Worm (Caenorhabditis elegans) whole organism, young adult: ENCODE data around the gene bus-19.

Experiments
- B0336.3 ChIP-seq: fragments of 200-800 bp; sonication (Bioruptor generic); IDR thresholded peaks from 2 replicates; pipeline ENCODE4 v1.3.6; 2022; ENCODE audit warnings: missing genetic modification characterization, missing compliant biosample characterization
- C06A6.2 ChIP-seq: fragments of 200-800 bp; sonication (Bioruptor generic); conservative IDR thresholded peaks from 2 replicates; pipeline ENCODE4 v1.3.6; 2022; ENCODE audit warnings: missing genetic modification characterization, missing compliant biosample characterization
- D2030.7 ChIP-seq: fragments of 200-800 bp; sonication (Bioruptor generic); IDR thresholded peaks from 2 replicates; pipeline ENCODE4 v1.3.6; 2022; ENCODE audit warnings: missing genetic modification reagents, missing genetic modification characterization, missing compliant biosample characterization
- F22D6.2 ChIP-seq: sonication (generic microtip); optimal IDR thresholded peaks from 2 replicates; lab custom pipeline; 2016; ENCODE audit warnings: mild to moderate bottlenecking, missing genetic modification characterization, missing compliant biosample characterization
- F49E8.2 ChIP-seq: sonication (generic microtip); optimal IDR thresholded peaks from 3 replicates; lab custom pipeline; 2017; ENCODE audit warnings: missing genetic modification characterization, mild to moderate bottlenecking, missing compliant biosample characterization, antibody characterized with exemption, moderate library complexity; ENCODE audit not compliant: insufficient read depth
- F52B5.7 ChIP-seq: sonication (generic microtip); optimal IDR thresholded peaks from 2 replicates; lab custom pipeline; 2016; ENCODE audit warnings: mild to moderate bottlenecking, missing genetic modification characterization, missing compliant biosample characterization
- F55B11.4 ChIP-seq: sonication (generic microtip); optimal IDR thresholded peaks from 2 replicates; lab custom pipeline; 2016; ENCODE audit warnings: missing compliant biosample characterization, missing genetic modification characterization, borderline replicate concordance; ENCODE audit not compliant: insufficient read depth
- F57C9.4 ChIP-seq: sonication (generic microtip); optimal IDR thresholded peaks from 2 replicates; lab custom pipeline; 2017; ENCODE audit warnings: mild to moderate bottlenecking, missing genetic modification characterization, missing compliant biosample characterization
- T07F8.4 ChIP-seq: sonication (generic microtip); optimal IDR thresholded peaks from 2 replicates; lab custom pipeline; 2016; ENCODE audit warnings: mild to moderate bottlenecking, missing genetic modification characterization, moderate library complexity, missing compliant biosample characterization
- Y53F4B.3 ChIP-seq: fragments of 200-800 bp; sonication (Bioruptor generic); IDR thresholded peaks from 2 replicates; pipeline ENCODE4 v1.3.6; 2022; ENCODE audit warnings: missing genetic modification reagents, missing genetic modification characterization, missing compliant biosample characterization
- Y53G8AR.9 ChIP-seq: fragments of 200-800 bp; sonication (Bioruptor generic); conservative IDR thresholded peaks from 2 replicates; pipeline ENCODE4 v1.3.6; 2022; ENCODE audit warnings: missing genetic modification reagents, missing genetic modification characterization, missing compliant biosample characterization
- Y56A3A.18 ChIP-seq: fragments of 200-800 bp; sonication (Bioruptor generic); IDR thresholded peaks from 2 replicates; pipeline ENCODE4 v1.3.6; 2022; ENCODE audit warnings: missing genetic modification reagents, missing genetic modification characterization, missing compliant biosample characterization
- ZK185.1 ChIP-seq: sonication (generic microtip); optimal IDR thresholded peaks from 2 replicates; lab custom pipeline; 2016; ENCODE audit warnings: mild to moderate bottlenecking, missing genetic modification characterization, missing compliant biosample characterization; ENCODE audit not compliant: poor library complexity, severe bottlenecking
- aptf-2 ChIP-seq: fragments of 200-800 bp; sonication (Bioruptor generic); conservative IDR thresholded peaks from 2 replicates; pipeline ENCODE4 v1.3.6; 2022; ENCODE audit warnings: missing genetic modification reagents, missing genetic modification characterization, missing compliant biosample characterization
- aptf-3 ChIP-seq: fragments of 200-800 bp; sonication (Bioruptor generic); IDR thresholded peaks from 2 replicates; pipeline ENCODE4 v1.3.6; 2022; ENCODE audit warnings: missing genetic modification characterization, missing compliant biosample characterization
- atf-7 ChIP-seq: sonication (generic microtip); optimal IDR thresholded peaks from 2 replicates; lab custom pipeline; 2017; ENCODE audit warnings: mild to moderate bottlenecking, missing genetic modification characterization, missing compliant biosample characterization
- attf-3 ChIP-seq: fragments of 200-800 bp; sonication (Bioruptor generic); conservative IDR thresholded peaks from 2 replicates; pipeline ENCODE4 v1.3.6; 2022; ENCODE audit warnings: missing genetic modification reagents, missing genetic modification characterization, missing compliant biosample characterization
- attf-5 ChIP-seq: fragments of 200-800 bp; sonication (Bioruptor generic); optimal IDR thresholded peaks from 2 replicates; lab custom pipeline; 2018; ENCODE audit warnings: mild to moderate bottlenecking, missing genetic modification characterization, missing compliant biosample characterization
- bed-2 ChIP-seq: fragments of 200-800 bp; sonication (Bioruptor generic); IDR thresholded peaks from 2 replicates; pipeline ENCODE4 v1.3.6; 2022; ENCODE audit warnings: missing genetic modification reagents, missing genetic modification characterization, missing compliant biosample characterization
- cebp-1 ChIP-seq, 2 experiments: fragments of 200-800 bp in 1 of 2; sonication (Bioruptor generic) in 1 of 2; sonication (generic microtip) in 1 of 2; IDR thresholded peaks in 1 of 2; optimal IDR thresholded peaks in 1 of 2; 2 replicates each; pipeline versions ENCODE4 v1.3.6 to Lab custom; 2017 to 2022; ENCODE audit warnings: missing compliant biosample characterization in 2 of 2, missing genetic modification characterization in 2 of 2, mild to moderate bottlenecking in 1 of 2, missing genetic modification reagents in 1 of 2, moderate library complexity in 1 of 2
- die-1 ChIP-seq: sonication (generic microtip); optimal IDR thresholded peaks from 2 replicates; lab custom pipeline; 2016; ENCODE audit warnings: missing genotype, mild to moderate bottlenecking, missing genetic modification characterization, missing compliant biosample characterization
- egl-18 ChIP-seq: fragments of 200-800 bp; sonication (Bioruptor generic); IDR thresholded peaks from 2 replicates; pipeline ENCODE4 v1.3.6; 2022; ENCODE audit warnings: missing genetic modification reagents, missing genetic modification characterization, missing compliant biosample characterization
- ets-4 ChIP-seq: fragments of 200-800 bp; sonication (Bioruptor generic); optimal IDR thresholded peaks from 2 replicates; lab custom pipeline; 2018; ENCODE audit warnings: mild to moderate bottlenecking, missing genetic modification characterization, missing compliant biosample characterization
- fkh-3 ChIP-seq: sonication (generic microtip); optimal IDR thresholded peaks from 2 replicates; lab custom pipeline; 2016; ENCODE audit warnings: mild to moderate bottlenecking, missing genetic modification characterization, missing compliant biosample characterization
- him-1 ChIP-seq: sonication (generic microtip); optimal IDR thresholded peaks from 2 replicates; lab custom pipeline; 2016; ENCODE audit warnings: missing genotype, missing genetic modification reagents, missing genetic modification characterization, missing compliant biosample characterization
- hlh-12 ChIP-seq: sonication (generic microtip); optimal IDR thresholded peaks from 2 replicates; lab custom pipeline; 2016; ENCODE audit warnings: missing genetic modification characterization, missing compliant biosample characterization
- lin-35 ChIP-seq, 3 experiments: fragments of 150-350 bp in 2 of 3; sonication (generic microtip) in 1 of 3; optimal IDR thresholded peaks; 2 replicates each; lab custom pipeline; 2014 to 2018; ENCODE audit warnings: missing biosample characterization in 3 of 3, missing genetic modification characterization in 3 of 3, missing genetic modification reagents in 3 of 3
- lin-54 ChIP-seq: fragments of 200-800 bp; sonication (Bioruptor generic); optimal IDR thresholded peaks from 2 replicates; lab custom pipeline; 2018; ENCODE audit warnings: mild to moderate bottlenecking, missing genetic modification characterization, missing compliant biosample characterization
- madf-10 ChIP-seq: sonication (generic microtip); optimal IDR thresholded peaks from 2 replicates; lab custom pipeline; 2016; ENCODE audit warnings: mild to moderate bottlenecking, missing genetic modification characterization, missing compliant biosample characterization
- madf-6 ChIP-seq: fragments of 200-800 bp; sonication (Bioruptor generic); IDR thresholded peaks from 2 replicates; pipeline ENCODE4 v1.3.6; 2022; ENCODE audit warnings: missing genetic modification reagents, missing genetic modification characterization, missing compliant biosample characterization
- mcd-1 ChIP-seq: fragments of 200-800 bp; sonication (Bioruptor generic); IDR thresholded peaks from 2 replicates; pipeline ENCODE4 v1.3.6; 2022; ENCODE audit warnings: missing genetic modification reagents, missing genetic modification characterization, missing compliant biosample characterization
- nfya-2 ChIP-seq: fragments of 200-800 bp; sonication (Bioruptor generic); IDR thresholded peaks from 2 replicates; pipeline ENCODE4 v1.3.6; 2022; ENCODE audit warnings: missing genetic modification reagents, missing genetic modification characterization, missing compliant biosample characterization
- nhr-179 ChIP-seq: sonication (generic microtip); optimal IDR thresholded peaks from 2 replicates; lab custom pipeline; 2016; ENCODE audit warnings: mild to moderate bottlenecking, missing genetic modification characterization, missing compliant biosample characterization
- rpc-1 ChIP-seq, 2 experiments: fragments of 150-350 bp in 1 of 2; sonication (generic microtip) in 1 of 2; optimal IDR thresholded peaks; 2 replicates each; lab custom pipeline; 2014 to 2018; ENCODE audit warnings: missing biosample characterization in 1 of 2, missing genetic modification characterization in 1 of 2, missing genetic modification reagents in 1 of 2, missing genotype in 1 of 2
- snpc-1.3 ChIP-seq: sonication (generic microtip); optimal IDR thresholded peaks from 2 replicates; lab custom pipeline; 2017; ENCODE audit warnings: missing genetic modification characterization, mild to moderate bottlenecking, missing compliant biosample characterization, antibody characterized with exemption, moderate library complexity, missing genotype, missing genetic modification reagents; ENCODE audit not compliant: insufficient read depth
- snpc-3.4 ChIP-seq: sonication (generic microtip); optimal IDR thresholded peaks from 2 replicates; lab custom pipeline; 2017; ENCODE audit warnings: missing genetic modification characterization, mild to moderate bottlenecking, missing compliant biosample characterization, antibody characterized with exemption, moderate library complexity, missing genotype, missing genetic modification reagents
- somi-1 ChIP-seq: fragments of 200-800 bp; sonication (Bioruptor generic); optimal IDR thresholded peaks from 2 replicates; lab custom pipeline; 2018; ENCODE audit warnings: mild to moderate bottlenecking, missing genetic modification characterization, missing compliant biosample characterization
- sptf-2 ChIP-seq: fragments of 200-800 bp; sonication (Bioruptor generic); optimal IDR thresholded peaks from 2 replicates; lab custom pipeline; 2018; ENCODE audit warnings: mild to moderate bottlenecking, missing genetic modification characterization, missing compliant biosample characterization
- unc-130 ChIP-seq: sonication (generic microtip); optimal IDR thresholded peaks from 2 replicates; lab custom pipeline; 2016; ENCODE audit warnings: missing genetic modification reagents, missing genetic modification characterization, missing compliant biosample characterization
- xnd-1 ChIP-seq: sonication (generic microtip); optimal IDR thresholded peaks from 2 replicates; lab custom pipeline; 2016; ENCODE audit warnings: missing genotype, missing genetic modification reagents, missing genetic modification characterization, missing compliant biosample characterization
- zim-3 ChIP-seq: sonication (generic microtip); optimal IDR thresholded peaks from 2 replicates; lab custom pipeline; 2017; ENCODE audit warnings: mild to moderate bottlenecking, missing genetic modification characterization, moderate library complexity, missing compliant biosample characterization
- ztf-26 ChIP-seq: sonication (generic microtip); optimal IDR thresholded peaks from 2 replicates; lab custom pipeline; 2017; ENCODE audit warnings: missing genetic modification characterization, missing compliant biosample characterization
- ztf-28 ChIP-seq: fragments of 200-800 bp; sonication (Bioruptor generic); IDR thresholded peaks from 2 replicates; pipeline ENCODE4 v1.3.6; 2022; ENCODE audit warnings: missing genetic modification reagents, missing genetic modification characterization, missing compliant biosample characterization

Gene bus-19

DNA sequence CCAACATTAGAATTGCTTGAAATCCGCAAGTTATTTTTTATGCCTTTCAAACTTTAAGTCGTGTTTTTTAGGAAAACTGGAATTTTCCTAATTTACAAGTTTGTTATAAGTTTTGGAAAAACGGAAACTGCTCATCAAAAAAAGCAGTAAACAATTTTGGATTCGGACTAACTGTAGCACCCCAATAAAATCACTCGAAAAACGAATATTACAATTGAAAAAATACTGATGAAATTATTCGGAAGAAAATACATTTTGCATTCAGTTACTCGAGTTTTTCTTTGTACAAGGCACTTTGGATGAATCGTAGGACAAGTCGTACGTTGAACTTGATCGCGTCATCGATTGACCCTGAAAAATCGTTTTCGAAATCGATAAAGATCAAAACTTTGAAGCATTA lies 10.5 kb downstream of the bus-19 start:
- TF ChIP-seq xnd-1: no peak
- TF ChIP-seq B0336.3 (GFP tag; lab: Robert Waterston, UW): no peak
- no peak for TF ChIP-seq lin-54 (GFP tag; lab: Kevin White, UChicago)
- no peak for TF ChIP-seq egl-18 (GFP tag; lab: Robert Waterston, UW)
- no peak for TF ChIP-seq fkh-3 (tag; lab: Kevin White, UChicago)
- no peak for TF ChIP-seq unc-130
- no peak for TF ChIP-seq aptf-2 (GFP tag; lab: Robert Waterston, UW)
- no peak for TF ChIP-seq F57C9.4 (tag; lab: Kevin White, UChicago)
- TF ChIP-seq snpc-1.3 (tag; lab: Kevin White, UChicago): no peak
- TF ChIP-seq ztf-26 (tag; lab: Kevin White, UChicago): no peak
- TF ChIP-seq sptf-2: no peak
- no peak for TF ChIP-seq T07F8.4 (tag; lab: Kevin White, UChicago)
- no peak for TF ChIP-seq nhr-179 (tag; lab: Kevin White, UChicago)
- no peak for TF ChIP-seq nfya-2 (GFP tag; lab: Robert Waterston, UW)

DNA sequence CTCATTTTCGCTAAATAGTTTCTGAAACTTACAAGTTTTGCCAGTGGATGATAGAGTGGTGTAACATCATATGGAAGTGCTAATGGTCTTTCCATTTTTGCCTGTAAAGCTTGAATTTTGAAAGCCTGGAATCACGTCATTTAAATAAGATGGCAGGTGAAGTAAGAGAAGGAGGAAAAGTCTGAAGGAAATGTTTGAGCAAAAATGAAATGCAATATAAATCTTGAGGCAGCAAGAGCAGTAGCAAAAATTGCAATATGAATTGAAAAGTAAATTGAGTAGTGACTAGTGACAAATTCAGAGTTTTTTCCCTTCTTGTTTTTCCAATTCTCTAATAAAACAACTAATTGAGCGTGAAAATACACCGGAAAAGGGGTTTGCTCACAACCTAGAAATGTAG lies 14.0 kb downstream of the bus-19 start, which contains the start of gene glb-24:
glb-24 (minus strand) TSS at position 101 of the 400 bp plus-strand sequence.
- TF ChIP-seq attf-3 (GFP tag; lab: Robert Waterston, UW) (no peak), snpc-3.4 (tag; lab: Kevin White, UChicago) (no peak)
- TF ChIP-seq, all 124 proteins: peak for 0

DNA sequence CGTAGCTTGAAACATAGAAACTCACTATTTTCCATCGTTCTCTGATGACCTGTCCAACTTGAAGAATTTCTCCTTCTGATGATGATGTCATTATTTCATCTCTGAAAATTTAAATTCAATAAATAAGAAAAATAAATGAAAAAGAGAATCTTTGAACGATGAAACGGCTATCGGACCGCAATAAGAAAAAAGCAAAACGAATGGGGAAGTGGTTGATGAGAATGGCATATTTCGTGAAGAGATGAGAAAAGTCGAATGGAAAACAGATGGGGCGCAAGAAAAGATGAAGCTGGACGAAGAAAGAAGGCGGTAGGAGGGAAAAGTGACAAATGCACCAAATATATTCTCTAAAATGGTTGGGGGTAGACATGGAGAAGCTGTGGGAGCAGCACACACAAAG lies 23.9 kb downstream of the bus-19 start, which contains the start of gene ttbk-7:
ttbk-7 (minus strand) TSS at position 101 of the 400 bp plus-strand sequence.
- TF ChIP-seq madf-6 (GFP tag; lab: Robert Waterston, UW) (no peak), Y53G8AR.9 (no peak), ztf-28 (no peak), bed-2 (GFP tag; lab: Robert Waterston, UW) (no peak), unc-130 (no peak), F52B5.7 (tag; lab: Kevin White, UChicago) (no peak), attf-3 (GFP tag; lab: Robert Waterston, UW) (no peak), zim-3 (tag; lab: Kevin White, UChicago) (no peak), F22D6.2 (tag; lab: Kevin White, UChicago) (no peak), egl-18 (GFP tag; lab: Robert Waterston, UW) (no peak), ets-4 (GFP tag; lab: Kevin White, UChicago) (no peak), C06A6.2 (GFP tag; lab: Robert Waterston, UW) (no peak), sptf-2 (no peak), B0336.3 (GFP tag; lab: Robert Waterston, UW) (no peak), mcd-1 (GFP tag; lab: Robert Waterston, UW) (no peak), attf-5 (GFP tag; lab: Kevin White, UChicago) (no peak), F55B11.4 (tag; lab: Kevin White, UChicago) (no peak), F49E8.2 (tag; lab: Kevin White, UChicago) (no peak), lin-35 (GFP tag; optimal IDR thresholded peaks at IDR 0.05; lab: Kevin White, UChicago) (no peak), Y53F4B.3 (GFP tag; lab: Robert Waterston, UW) (no peak)
- TF ChIP-seq, all 124 proteins: peak for 0

DNA sequence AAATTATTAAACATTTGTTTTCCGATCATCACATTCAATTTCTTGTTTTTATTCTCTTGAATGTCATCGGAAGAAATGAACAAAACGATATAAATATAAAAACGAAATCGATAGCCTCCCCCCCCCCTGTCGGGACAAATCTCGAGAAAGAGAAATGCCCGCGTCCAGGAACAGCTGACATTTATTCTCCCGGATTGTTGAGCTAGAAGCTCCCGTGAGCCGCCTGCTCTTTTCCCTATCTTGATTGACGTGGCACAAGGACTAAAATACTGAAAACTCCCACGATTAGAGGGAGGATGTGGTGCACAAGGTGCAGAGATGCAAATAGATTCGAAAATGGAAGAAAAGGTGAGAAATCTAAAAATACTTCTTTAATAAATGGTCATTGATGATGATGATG lies 25.0 kb downstream of the bus-19 start:
- TF ChIP-seq Y56A3A.18 (GFP tag; lab: Robert Waterston, UW) (no peak), madf-10 (tag; lab: Kevin White, UChicago) (no peak), hlh-12 (tag; lab: Kevin White, UChicago) (no peak), nfya-2 (GFP tag; lab: Robert Waterston, UW) (no peak), atf-7 (tag; lab: Kevin White, UChicago) (no peak), D2030.7 (GFP tag; lab: Robert Waterston, UW) (no peak), somi-1 (GFP tag; lab: Kevin White, UChicago) (no peak), rpc-1 (optimal IDR thresholded peaks at IDR 0.05; lab: Kevin White, UChicago) (no peak), rpc-1 (tag; optimal IDR thresholded peaks at IDR 0.05; lab: Kevin White, UChicago) (no peak), cebp-1 (GFP tag; IDR thresholded peaks at IDR 0.05; lab: Robert Waterston, UW) (no peak), cebp-1 (tag; optimal IDR thresholded peaks at IDR 0.05; lab: Kevin White, UChicago) (no peak), ZK185.1 (tag; lab: Kevin White, UChicago) (no peak), die-1 (tag; lab: Kevin White, UChicago) (no peak), aptf-3 (GFP tag; lab: Robert Waterston, UW) (no peak), him-1 (tag; lab: Kevin White, UChicago) (no peak)
